Worm (Caenorhabditis elegans) whole organism, L3 larva: ENCODE data around the gene ifas-3.

ENCODE experiments used
- R02D3.7 ChIP-seq: fragments of 150-350 bp; optimal IDR thresholded peaks from 2 replicates; lab custom pipeline; 2014; ENCODE audit warnings: missing biosample characterization, missing genetic modification characterization
- ZK546.5 ChIP-seq: sonication (generic microtip); optimal IDR thresholded peaks from 2 replicates; lab custom pipeline; 2017; ENCODE audit warnings: missing biosample characterization, missing genetic modification characterization
- aly-2 ChIP-seq: fragments of 150-350 bp; optimal IDR thresholded peaks from 2 replicates; lab custom pipeline; 2014; ENCODE audit warnings: missing biosample characterization, missing genetic modification characterization
- ama-1 ChIP-seq: fragments of 150-350 bp; optimal IDR thresholded peaks from 2 replicates; lab custom pipeline; 2018
- ceh-16 ChIP-seq: sonication (generic microtip); optimal IDR thresholded peaks from 2 replicates; lab custom pipeline; 2017; ENCODE audit warnings: missing biosample characterization, missing genetic modification characterization
- ceh-28 ChIP-seq: fragments of 150-350 bp; optimal IDR thresholded peaks from 2 replicates; lab custom pipeline; 2014; ENCODE audit warnings: missing biosample characterization, missing genetic modification reagents, missing genetic modification characterization
- ceh-82 ChIP-seq: fragments of 150-350 bp; optimal IDR thresholded peaks from 2 replicates; lab custom pipeline; 2014; ENCODE audit warnings: missing biosample characterization, missing genetic modification characterization
- daf-12 ChIP-seq: fragments of 150-350 bp; optimal IDR thresholded peaks from 2 replicates; lab custom pipeline; 2014; ENCODE audit warnings: missing biosample characterization, missing genetic modification reagents, missing genetic modification characterization
- egl-27 ChIP-seq: sonication (generic microtip); optimal IDR thresholded peaks from 4 replicates; lab custom pipeline; 2017; ENCODE audit warnings: missing biosample characterization, missing genetic modification reagents, missing genetic modification characterization
- egl-5 ChIP-seq: fragments of 150-350 bp; optimal IDR thresholded peaks from 2 replicates; lab custom pipeline; 2017; ENCODE audit warnings: missing biosample characterization, missing genetic modification reagents, missing genetic modification characterization, inconsistent platforms
- elt-1 ChIP-seq: fragments of 150-350 bp; optimal IDR thresholded peaks from 2 replicates; lab custom pipeline; 2014; ENCODE audit warnings: missing biosample characterization, missing genetic modification characterization
- elt-2 ChIP-seq: sonication (generic microtip); optimal IDR thresholded peaks from 2 replicates; lab custom pipeline; 2016; ENCODE audit warnings: missing genetic modification reagents, mild to moderate bottlenecking, missing genetic modification characterization, missing compliant biosample characterization
- elt-3 ChIP-seq, 3 experiments: fragments of 150-350 bp in 1 of 3; sonication (generic microtip) in 2 of 3; optimal IDR thresholded peaks; 2 replicates in 2 of 3; 4 replicates in 1 of 3; lab custom pipeline; 2014 to 2017; ENCODE audit warnings: missing biosample characterization in 3 of 3, missing genetic modification characterization in 3 of 3
- fkh-10 ChIP-seq: sonication (generic microtip); optimal IDR thresholded peaks from 2 replicates; lab custom pipeline; 2017; ENCODE audit warnings: missing biosample characterization, missing genetic modification reagents, missing genetic modification characterization
- fkh-2 ChIP-seq: fragments of 150-350 bp; optimal IDR thresholded peaks from 2 replicates; lab custom pipeline; 2014; ENCODE audit warnings: missing biosample characterization, missing genetic modification reagents, missing genetic modification characterization
- hmg-11 ChIP-seq: sonication (generic microtip); optimal IDR thresholded peaks from 2 replicates; lab custom pipeline; 2016; ENCODE audit warnings: missing genetic modification characterization, missing compliant biosample characterization
- lin-15B ChIP-seq: fragments of 150-350 bp; optimal IDR thresholded peaks from 2 replicates; lab custom pipeline; 2014; ENCODE audit warnings: missing biosample characterization, missing genetic modification characterization
- lsy-12 ChIP-seq: sonication (generic microtip); optimal IDR thresholded peaks from 2 replicates; lab custom pipeline; 2016; ENCODE audit warnings: mild to moderate bottlenecking, missing genetic modification characterization, missing compliant biosample characterization
- mdl-1 ChIP-seq: fragments of 150-350 bp; optimal IDR thresholded peaks from 2 replicates; lab custom pipeline; 2014; ENCODE audit warnings: missing biosample characterization, missing genetic modification characterization
- mml-1 ChIP-seq: fragments of 150-350 bp; sonication (generic microtip); optimal IDR thresholded peaks from 3 replicates; lab custom pipeline; 2014; ENCODE audit warnings: missing biosample characterization, missing genetic modification characterization
- nfya-1 ChIP-seq: sonication (generic microtip); optimal IDR thresholded peaks from 2 replicates; lab custom pipeline; 2017; ENCODE audit warnings: missing genetic modification characterization, mild to moderate bottlenecking, missing compliant biosample characterization, antibody characterized with exemption, moderate library complexity; ENCODE audit not compliant: insufficient read depth
- nhr-11 ChIP-seq: fragments of 150-350 bp; optimal IDR thresholded peaks from 2 replicates; lab custom pipeline; 2014; ENCODE audit warnings: missing biosample characterization, missing genetic modification characterization
- nhr-23 ChIP-seq: fragments of 150-350 bp; optimal IDR thresholded peaks from 2 replicates; lab custom pipeline; 2014; ENCODE audit warnings: missing biosample characterization, missing genetic modification reagents, missing genetic modification characterization
- nhr-25 ChIP-seq: sonication (generic microtip); optimal IDR thresholded peaks from 2 replicates; lab custom pipeline; 2017; ENCODE audit warnings: missing biosample characterization, missing genetic modification characterization
- nhr-28 ChIP-seq: fragments of 150-350 bp; optimal IDR thresholded peaks from 2 replicates; lab custom pipeline; 2014; ENCODE audit warnings: missing biosample characterization, missing genetic modification characterization
- nhr-43 ChIP-seq: sonication (generic microtip); optimal IDR thresholded peaks from 2 replicates; lab custom pipeline; 2016; ENCODE audit warnings: mild to moderate bottlenecking, missing genetic modification characterization, missing compliant biosample characterization; ENCODE audit not compliant: poor library complexity, severe bottlenecking
- nhr-67 ChIP-seq: fragments of 150-350 bp; optimal IDR thresholded peaks from 2 replicates; lab custom pipeline; 2014; ENCODE audit warnings: missing biosample characterization, missing genetic modification characterization
- nhr-77 ChIP-seq: fragments of 150-350 bp; optimal IDR thresholded peaks from 2 replicates; lab custom pipeline; 2014; ENCODE audit warnings: missing biosample characterization, missing genetic modification characterization
- pqm-1 ChIP-seq: fragments of 150-350 bp; optimal IDR thresholded peaks from 2 replicates; lab custom pipeline; 2017; ENCODE audit warnings: missing biosample characterization, missing genetic modification characterization, inconsistent platforms
- sea-2 ChIP-seq: fragments of 150-350 bp; sonication (generic microtip); optimal IDR thresholded peaks from 4 replicates; lab custom pipeline; 2014; ENCODE audit warnings: missing biosample characterization, missing genetic modification reagents, missing genetic modification characterization
- skn-1 ChIP-seq: fragments of 150-350 bp; optimal IDR thresholded peaks from 2 replicates; lab custom pipeline; 2014; ENCODE audit warnings: missing biosample characterization, missing genetic modification characterization
- snpc-4 ChIP-seq: fragments of 150-350 bp; optimal IDR thresholded peaks from 2 replicates; lab custom pipeline; 2014; ENCODE audit warnings: missing biosample characterization, missing genetic modification characterization
- unc-62 ChIP-seq: fragments of 150-350 bp; sonication (generic microtip); optimal IDR thresholded peaks from 4 replicates; lab custom pipeline; 2014; ENCODE audit warnings: missing biosample characterization, missing genetic modification reagents, missing genetic modification characterization
- zag-1 ChIP-seq: fragments of 150-350 bp; optimal IDR thresholded peaks from 2 replicates; lab custom pipeline; 2014; ENCODE audit warnings: missing biosample characterization, missing genetic modification characterization
- ztf-4 ChIP-seq: fragments of 150-350 bp; optimal IDR thresholded peaks from 2 replicates; lab custom pipeline; 2014; ENCODE audit warnings: missing biosample characterization, missing genetic modification characterization

The ifas-3 gene

DNA sequence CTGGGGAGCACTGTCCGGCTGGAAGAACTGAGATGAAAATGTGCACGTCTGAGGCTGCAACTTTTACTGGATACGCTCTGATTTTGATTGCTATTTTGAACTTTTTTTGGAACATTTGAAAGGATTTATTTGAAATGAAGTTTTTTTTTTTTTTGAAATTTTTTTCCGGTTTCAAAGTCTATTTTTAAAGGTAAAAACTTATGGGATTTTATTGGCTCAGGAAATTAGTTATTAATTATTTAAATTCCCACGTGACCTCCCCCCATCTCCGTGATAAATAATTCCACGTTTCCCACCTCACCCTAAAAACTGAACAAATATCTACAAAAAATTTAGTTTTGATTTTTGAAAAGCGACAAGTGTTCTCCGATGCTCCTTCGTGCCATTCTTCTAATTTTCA lies 13.6 kb upstream of the ifas-3 start, which contains the start of gene Y105C5B.18:
TSS of gene Y105C5B.18 (plus strand) at position 301 of the 400 bp plus-strand sequence.
- TF ChIP-seq ceh-28 (tag; lab: Kevin White, UChicago) (no peak), mml-1 (tag; lab: Kevin White, UChicago) (no peak), ceh-16 (tag; lab: Kevin White, UChicago) (no peak), daf-12 (tag; lab: Kevin White, UChicago) (no peak), lin-15B (tag; lab: Kevin White, UChicago) (no peak), R02D3.7 (no peak), elt-1 (no peak), aly-2 (tag; lab: Kevin White, UChicago) (no peak), fkh-2 (no peak), egl-5 (no peak), zag-1 (tag; lab: Kevin White, UChicago) (no peak), nhr-77 (tag; lab: Kevin White, UChicago) (no peak), nhr-67 (tag; lab: Kevin White, UChicago) (no peak), nhr-25 (no peak), nhr-11 (tag; lab: Kevin White, UChicago) (no peak), sea-2 (GFP tag; lab: Kevin White, UChicago) (no peak)

ce11 chrIV:15962801-15963200 lies 12.1 kb upstream of the ifas-3 start, which contains the start of gene Y105C5B.17:
TSS of gene Y105C5B.17 (plus strand) at chrIV:15963101.
- TF ChIP-seq lin-15B (tag; lab: Kevin White, UChicago) = no peak
- TF ChIP-seq, all 47 proteins: peak for 0

ce11 chrIV:15962219-15962762 lies 11.6 kb upstream of the ifas-3 start, which contains the start of gene lgc-19:
TSS of gene lgc-19 (minus strand) at chrIV:15962712.
- TF ChIP-seq nhr-28 (tag; lab: Kevin White, UChicago) = no peak
- TF ChIP-seq hmg-11 (tag; lab: Kevin White, UChicago) = no peak
- no peak for TF ChIP-seq snpc-4 (tag; lab: Kevin White, UChicago)
- no peak for TF ChIP-seq zag-1 (tag; lab: Kevin White, UChicago)
- no peak for TF ChIP-seq sea-2 (GFP tag; lab: Kevin White, UChicago)
- no peak for TF ChIP-seq ceh-82
- no peak for TF ChIP-seq fkh-2
- TF ChIP-seq elt-3 (tag; optimal IDR thresholded peaks at IDR 0.05; lab: Kevin White, UChicago) = no peak
- TF ChIP-seq lin-15B (tag; lab: Kevin White, UChicago) = no peak
- no peak for TF ChIP-seq mml-1 (tag; lab: Kevin White, UChicago)
- TF ChIP-seq fkh-10 (GFP tag; lab: Kevin White, UChicago) = no peak
- TF ChIP-seq skn-1 (tag; lab: Kevin White, UChicago) = no peak
- no peak for TF ChIP-seq nhr-43 (tag; lab: Kevin White, UChicago)
- no peak for TF ChIP-seq ama-1 (lab: Kevin White, UChicago)
- no peak for TF ChIP-seq ZK546.5 (tag; lab: Kevin White, UChicago)
- TF ChIP-seq elt-2 = no peak
- no peak for TF ChIP-seq nhr-67 (tag; lab: Kevin White, UChicago)
- TF ChIP-seq nfya-1 (tag; lab: Kevin White, UChicago) = no peak
- TF ChIP-seq, all 47 proteins: peak for 0

ce11 chrIV:15961069-15961468 lies 10.4 kb upstream of the ifas-3 start:
- TF ChIP-seq nhr-67 (tag; lab: Kevin White, UChicago) (no peak), ceh-28 (tag; lab: Kevin White, UChicago) (no peak), ceh-16 (tag; lab: Kevin White, UChicago) (no peak), nhr-43 (tag; lab: Kevin White, UChicago) (no peak), unc-62 (GFP tag; lab: Kevin White, UChicago) (no peak), nfya-1 (tag; lab: Kevin White, UChicago) (no peak), fkh-2 (no peak)

ce11 chrIV:15955349-15955748 lies 4.7 kb upstream of the ifas-3 start:
- TF ChIP-seq nhr-23 = no peak
- no peak for TF ChIP-seq fkh-10 (GFP tag; lab: Kevin White, UChicago)
- TF ChIP-seq egl-27 (tag; lab: Kevin White, UChicago) = no peak
- no peak for TF ChIP-seq ztf-4 (tag; lab: Kevin White, UChicago)
- TF ChIP-seq lin-15B (tag; lab: Kevin White, UChicago) = no peak
- TF ChIP-seq egl-5 = no peak
- TF ChIP-seq lsy-12 (tag; lab: Kevin White, UChicago) = no peak
- TF ChIP-seq ceh-16 (tag; lab: Kevin White, UChicago) = no peak
- TF ChIP-seq ZK546.5 (tag; lab: Kevin White, UChicago) = no peak
- no peak for TF ChIP-seq mdl-1 (tag; lab: Kevin White, UChicago)
- no peak for TF ChIP-seq ceh-28 (tag; lab: Kevin White, UChicago)
- TF ChIP-seq nfya-1 (tag; lab: Kevin White, UChicago) = no peak
- TF ChIP-seq pqm-1 (tag; lab: Kevin White, UChicago) = no peak
